Worm (Caenorhabditis elegans) whole organism, young adult: Measurements from ENCODE around the gene stdh-4.

ENCODE experiments used
- B0035.1 ChIP-seq: sonication (generic microtip); optimal IDR thresholded peaks from 2 replicates; lab custom pipeline; 2016; ENCODE audit warnings: missing genetic modification characterization, mild to moderate bottlenecking, missing compliant biosample characterization, missing genotype, missing genetic modification reagents
- B0336.3 ChIP-seq: fragments of 200-800 bp; sonication (Bioruptor generic); IDR thresholded peaks from 2 replicates; pipeline ENCODE4 v1.3.6; 2022; ENCODE audit warnings: missing genetic modification characterization, missing compliant biosample characterization
- C06A6.2 ChIP-seq: fragments of 200-800 bp; sonication (Bioruptor generic); conservative IDR thresholded peaks from 2 replicates; pipeline ENCODE4 v1.3.6; 2022; ENCODE audit warnings: missing genetic modification characterization, missing compliant biosample characterization
- D2030.7 ChIP-seq: fragments of 200-800 bp; sonication (Bioruptor generic); IDR thresholded peaks from 2 replicates; pipeline ENCODE4 v1.3.6; 2022; ENCODE audit warnings: missing genetic modification reagents, missing genetic modification characterization, missing compliant biosample characterization
- F33H1.4 ChIP-seq: fragments of 200-800 bp; sonication (Bioruptor generic); IDR thresholded peaks from 2 replicates; pipeline ENCODE4 v1.3.6; 2022; ENCODE audit warnings: missing genetic modification reagents, missing genetic modification characterization, missing compliant biosample characterization
- F39B2.1 ChIP-seq: fragments of 200-800 bp; sonication (Bioruptor generic); IDR thresholded peaks from 2 replicates; pipeline ENCODE4 v1.3.6; 2022; ENCODE audit warnings: missing genetic modification reagents, missing genetic modification characterization, missing compliant biosample characterization
- F52B5.7 ChIP-seq: sonication (generic microtip); optimal IDR thresholded peaks from 2 replicates; lab custom pipeline; 2016; ENCODE audit warnings: mild to moderate bottlenecking, missing genetic modification characterization, missing compliant biosample characterization
- F57A8.1 ChIP-seq: fragments of 200-800 bp; sonication (Bioruptor generic); optimal IDR thresholded peaks from 2 replicates; lab custom pipeline; 2018; ENCODE audit warnings: mild to moderate bottlenecking, missing genetic modification characterization, moderate library complexity, missing compliant biosample characterization
- F57C9.4 ChIP-seq: sonication (generic microtip); optimal IDR thresholded peaks from 2 replicates; lab custom pipeline; 2017; ENCODE audit warnings: mild to moderate bottlenecking, missing genetic modification characterization, missing compliant biosample characterization
- T26A5.8 ChIP-seq: sonication (generic microtip); optimal IDR thresholded peaks from 2 replicates; lab custom pipeline; 2016; ENCODE audit warnings: missing genetic modification characterization, missing compliant biosample characterization
- Y56A3A.18 ChIP-seq: fragments of 200-800 bp; sonication (Bioruptor generic); IDR thresholded peaks from 2 replicates; pipeline ENCODE4 v1.3.6; 2022; ENCODE audit warnings: missing genetic modification reagents, missing genetic modification characterization, missing compliant biosample characterization
- atf-7 ChIP-seq: sonication (generic microtip); optimal IDR thresholded peaks from 2 replicates; lab custom pipeline; 2017; ENCODE audit warnings: mild to moderate bottlenecking, missing genetic modification characterization, missing compliant biosample characterization
- attf-6 ChIP-seq: fragments of 200-800 bp; sonication (Bioruptor generic); IDR thresholded peaks from 2 replicates; pipeline ENCODE4 v1.3.6; 2022; ENCODE audit warnings: missing genetic modification reagents, missing genetic modification characterization, missing compliant biosample characterization
- dox-1 ChIP-seq: fragments of 200-800 bp; sonication (Bioruptor generic); IDR thresholded peaks from 2 replicates; pipeline ENCODE4 v1.3.6; 2022; ENCODE audit warnings: missing genetic modification reagents, missing genetic modification characterization, missing compliant biosample characterization
- dpff-1 ChIP-seq: sonication (generic microtip); optimal IDR thresholded peaks from 2 replicates; lab custom pipeline; 2017; ENCODE audit warnings: mild to moderate bottlenecking, missing genetic modification characterization, missing compliant biosample characterization
- egrh-3 ChIP-seq: fragments of 200-800 bp; sonication (Bioruptor generic); IDR thresholded peaks from 2 replicates; pipeline ENCODE4 v1.3.6; 2022; ENCODE audit warnings: missing genetic modification reagents, missing genetic modification characterization, missing compliant biosample characterization
- ekl-4 ChIP-seq: fragments of 200-800 bp; sonication (Bioruptor generic); IDR thresholded peaks from 2 replicates; pipeline ENCODE4 v1.3.6; 2022; ENCODE audit warnings: missing genetic modification reagents, missing genetic modification characterization, missing compliant biosample characterization
- ets-4 ChIP-seq: fragments of 200-800 bp; sonication (Bioruptor generic); optimal IDR thresholded peaks from 2 replicates; lab custom pipeline; 2018; ENCODE audit warnings: mild to moderate bottlenecking, missing genetic modification characterization, missing compliant biosample characterization
- fkh-3 ChIP-seq: sonication (generic microtip); optimal IDR thresholded peaks from 2 replicates; lab custom pipeline; 2016; ENCODE audit warnings: mild to moderate bottlenecking, missing genetic modification characterization, missing compliant biosample characterization
- hlh-12 ChIP-seq: sonication (generic microtip); optimal IDR thresholded peaks from 2 replicates; lab custom pipeline; 2016; ENCODE audit warnings: missing genetic modification characterization, missing compliant biosample characterization
- hmg-1.2 ChIP-seq: fragments of 200-800 bp; sonication (Bioruptor generic); IDR thresholded peaks from 2 replicates; pipeline ENCODE4 v1.3.6; 2022; ENCODE audit warnings: missing genetic modification reagents, missing genetic modification characterization, missing compliant biosample characterization
- lin-54 ChIP-seq: fragments of 200-800 bp; sonication (Bioruptor generic); optimal IDR thresholded peaks from 2 replicates; lab custom pipeline; 2018; ENCODE audit warnings: mild to moderate bottlenecking, missing genetic modification characterization, missing compliant biosample characterization
- madf-10 ChIP-seq: sonication (generic microtip); optimal IDR thresholded peaks from 2 replicates; lab custom pipeline; 2016; ENCODE audit warnings: mild to moderate bottlenecking, missing genetic modification characterization, missing compliant biosample characterization
- mcd-1 ChIP-seq: fragments of 200-800 bp; sonication (Bioruptor generic); IDR thresholded peaks from 2 replicates; pipeline ENCODE4 v1.3.6; 2022; ENCODE audit warnings: missing genetic modification reagents, missing genetic modification characterization, missing compliant biosample characterization
- mel-28 ChIP-seq: sonication (generic microtip); optimal IDR thresholded peaks from 2 replicates; lab custom pipeline; 2016; ENCODE audit warnings: borderline replicate concordance, mild to moderate bottlenecking, missing genetic modification characterization, missing compliant biosample characterization
- nfya-1 ChIP-seq: sonication (generic microtip); optimal IDR thresholded peaks from 2 replicates; lab custom pipeline; 2017; ENCODE audit warnings: antibody characterized with exemption, missing compliant biosample characterization, missing genetic modification characterization, borderline replicate concordance; ENCODE audit not compliant: insufficient read depth
- nfyb-1 ChIP-seq: fragments of 200-800 bp; sonication (Bioruptor generic); IDR thresholded peaks from 2 replicates; pipeline ENCODE4 v1.3.6; 2022; ENCODE audit warnings: missing genetic modification reagents, missing genetic modification characterization, missing compliant biosample characterization
- pbrm-1 ChIP-seq: fragments of 200-800 bp; sonication (Bioruptor generic); IDR thresholded peaks from 2 replicates; pipeline ENCODE4 v1.3.6; 2022; ENCODE audit warnings: missing genetic modification reagents, missing genetic modification characterization, missing compliant biosample characterization
- pha-4 ChIP-seq: fragments of 150-350 bp; sonication (generic microtip); optimal IDR thresholded peaks from 2 replicates; lab custom pipeline; 2014; ENCODE audit warnings: missing biosample characterization, missing genetic modification reagents, missing genetic modification characterization
- rec-8 ChIP-seq, 2 experiments: sonication (generic microtip); optimal IDR thresholded peaks; 2 replicates each; lab custom pipeline; 2016; ENCODE audit warnings: mild to moderate bottlenecking in 2 of 2, missing genetic modification characterization in 2 of 2, missing genetic modification reagents in 2 of 2, missing genotype in 2 of 2, missing biosample characterization in 1 of 2, missing compliant biosample characterization in 1 of 2, moderate library complexity in 1 of 2
- sdz-38 ChIP-seq: sonication (generic microtip); optimal IDR thresholded peaks from 2 replicates; lab custom pipeline; 2016; ENCODE audit warnings: missing genotype, missing genetic modification characterization, missing compliant biosample characterization
- sea-2 ChIP-seq: fragments of 200-800 bp; sonication (Bioruptor generic); IDR thresholded peaks from 2 replicates; pipeline ENCODE4 v1.3.6; 2022; ENCODE audit warnings: missing genetic modification characterization, missing compliant biosample characterization
- tlf-1 ChIP-seq: fragments of 200-800 bp; sonication (Bioruptor generic); optimal IDR thresholded peaks from 2 replicates; lab custom pipeline; 2018; ENCODE audit warnings: mild to moderate bottlenecking, missing genetic modification characterization, missing compliant biosample characterization
- xnd-1 ChIP-seq: sonication (generic microtip); optimal IDR thresholded peaks from 2 replicates; lab custom pipeline; 2016; ENCODE audit warnings: missing genotype, missing genetic modification reagents, missing genetic modification characterization, missing compliant biosample characterization
- zfh-2 ChIP-seq: fragments of 200-800 bp; sonication (Bioruptor generic); conservative IDR thresholded peaks from 2 replicates; pipeline ENCODE4 v1.3.6; 2022; ENCODE audit warnings: missing genetic modification reagents, missing genetic modification characterization, missing compliant biosample characterization
- ztf-3 ChIP-seq: fragments of 200-800 bp; sonication (Bioruptor generic); optimal IDR thresholded peaks from 2 replicates; lab custom pipeline; 2018; ENCODE audit warnings: mild to moderate bottlenecking, missing genetic modification characterization, missing compliant biosample characterization
- ztf-6 ChIP-seq: fragments of 200-800 bp; sonication (Bioruptor generic); IDR thresholded peaks from 2 replicates; pipeline ENCODE4 v1.3.6; 2022; ENCODE audit warnings: missing genetic modification reagents, missing genetic modification characterization, missing compliant biosample characterization

The stdh-4 gene

ce11 chrV:8534534-8535283 lies 14.4 kb upstream of the stdh-4 start, which contains the start of the genes his-6 and his-5:
his-6 (minus strand) TSS chrV:8534977.
his-5 (plus strand) TSS chrV:8535214.
- TF ChIP-seq D2030.7 (GFP tag; lab: Robert Waterston, UW) (peak; percentile 35; the same call in 1 of the 2 replicates), C06A6.2 (GFP tag; lab: Robert Waterston, UW) (peak; percentile 58; the same call in 1 of the 2 replicates), F39B2.1 (GFP tag; lab: Robert Waterston, UW) (peak; percentile 98), pbrm-1 (0 out of 2 replicates have a peak, but pooled peaks have one; percentile 30), dox-1 (peak; percentile 69), hmg-1.2 (GFP tag; lab: Robert Waterston, UW) (peak; percentile 30; the same call in 1 of the 2 replicates), mcd-1 (GFP tag; lab: Robert Waterston, UW) (0 out of 2 replicates have a peak, but pooled peaks have one; percentile 36), sea-2 (0 out of 2 replicates have a peak, but pooled peaks have one; percentile 10)
- TF ChIP-seq, all 124 proteins: peak for 8; not testable (repeated sequence) for 116

ce11 chrV:8536213-8536612 lies 12.9 kb upstream of the stdh-4 start, which contains the start of gene his-39:
his-39 (plus strand) TSS chrV:8536513.
- TF ChIP-seq ztf-6 (GFP tag; lab: Robert Waterston, UW) (no peak), lin-54 (GFP tag; lab: Kevin White, UChicago) (no peak), ets-4 (GFP tag; lab: Kevin White, UChicago) (no peak), T26A5.8 (tag; lab: Kevin White, UChicago) (no peak), fkh-3 (no peak), hlh-12 (tag; lab: Kevin White, UChicago) (no peak), atf-7 (tag; lab: Kevin White, UChicago) (no peak), sdz-38 (no peak), F33H1.4 (GFP tag; lab: Robert Waterston, UW) (no peak), rec-8 (tag; optimal IDR thresholded peaks at IDR 0.05; lab: Kevin White, UChicago) (no peak)

DNA sequence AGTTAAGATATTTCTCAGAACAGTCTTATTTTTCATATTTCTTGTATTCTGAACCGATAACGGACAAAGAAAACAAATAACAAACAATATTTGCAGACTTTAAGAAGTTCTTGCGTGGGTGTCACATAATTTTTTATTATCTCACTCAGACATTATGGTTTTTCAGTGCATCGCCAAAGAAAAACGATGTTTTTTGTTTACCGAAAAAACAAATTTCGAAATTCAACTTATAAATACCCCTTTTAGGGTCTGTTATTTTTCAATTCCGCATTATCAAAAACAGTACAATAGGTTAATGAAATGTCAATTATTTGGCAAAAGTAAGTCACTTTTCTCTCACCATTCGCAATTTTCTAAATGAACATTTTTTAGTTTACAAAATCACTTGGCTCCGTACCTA lies 12.1 kb upstream of the stdh-4 start, which contains the start of gene otpl-4:
TSS of gene otpl-4 (plus strand) at position 301 of the 400 bp plus-strand sequence.
- TF ChIP-seq F57C9.4 (tag; lab: Kevin White, UChicago) (no peak), madf-10 (no peak), tlf-1 (GFP tag; lab: Kevin White, UChicago) (no peak)

DNA sequence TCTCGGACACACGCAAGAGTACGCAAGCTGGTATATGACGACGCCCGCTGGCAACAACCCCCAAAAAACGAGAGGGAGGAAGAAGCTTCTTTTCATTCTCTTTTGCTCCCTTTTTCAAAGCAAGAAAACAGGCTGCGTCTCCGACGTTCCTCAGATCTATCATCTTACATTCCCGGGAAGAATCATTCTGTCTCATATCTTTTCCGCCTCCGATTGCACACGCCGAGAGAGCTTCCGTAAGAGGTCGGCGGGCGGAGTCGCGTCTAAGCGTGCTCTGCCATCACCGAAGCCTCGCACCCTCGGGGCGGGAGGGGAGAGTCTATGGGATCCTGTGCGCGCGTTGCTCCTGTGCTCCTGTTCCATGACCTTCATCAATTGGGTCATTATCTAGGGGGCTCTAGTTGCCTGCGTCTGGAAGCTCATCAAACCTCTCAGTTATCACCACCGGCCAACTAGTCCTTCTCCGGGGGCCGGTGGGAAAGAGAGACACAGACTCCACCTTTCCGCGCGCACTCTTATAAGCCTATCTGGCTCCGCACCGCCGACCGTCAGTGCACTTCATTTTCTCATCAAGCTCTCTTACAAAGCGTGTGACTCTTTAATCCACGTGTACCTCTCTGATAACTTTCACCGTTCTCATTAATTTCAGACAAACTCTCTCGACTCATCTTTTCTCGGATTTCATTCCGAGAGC lies 3.4 kb upstream of the stdh-4 start, which contains the start of the genes slc-17.8 and asns-1:
TSS of gene slc-17.8 (minus strand) at position 51 of the 694 bp plus-strand sequence.
TSS of gene asns-1 (plus strand) at position 644 of the 694 bp plus-strand sequence.
- peak; percentile 84 for TF ChIP-seq zfh-2
- TF ChIP-seq attf-6 (GFP tag; lab: Robert Waterston, UW) = no peak
- TF ChIP-seq dpff-1 (tag; lab: Kevin White, UChicago) = no peak
- TF ChIP-seq atf-7 (tag; lab: Kevin White, UChicago) = no peak
- no peak for TF ChIP-seq xnd-1 (tag; lab: Kevin White, UChicago)
- no peak for TF ChIP-seq ekl-4
- no peak for TF ChIP-seq B0336.3
- no peak for TF ChIP-seq ets-4 (GFP tag; lab: Kevin White, UChicago)
- no peak for TF ChIP-seq hmg-1.2 (GFP tag; lab: Robert Waterston, UW)
- no peak for TF ChIP-seq ztf-3 (GFP tag; lab: Kevin White, UChicago)
- TF ChIP-seq nfya-1 (tag; lab: Kevin White, UChicago) = no peak
- TF ChIP-seq mel-28 = no peak
- TF ChIP-seq pha-4 = no peak
- peak; percentile 11 for TF ChIP-seq F57A8.1 (GFP tag; lab: Kevin White, UChicago)
- no peak for TF ChIP-seq C06A6.2 (GFP tag; lab: Robert Waterston, UW)
- no peak for TF ChIP-seq B0035.1 (tag; lab: Kevin White, UChicago)
- no peak for TF ChIP-seq Y56A3A.18 (GFP tag; lab: Robert Waterston, UW)
- no peak for TF ChIP-seq F52B5.7 (tag; lab: Kevin White, UChicago)
- peak; percentile 69; the same call in 1 of the 2 replicates for TF ChIP-seq egrh-3 (GFP tag; lab: Robert Waterston, UW)
- TF ChIP-seq nfyb-1 (GFP tag; lab: Robert Waterston, UW) = no peak
